Worm (Caenorhabditis elegans) whole organism, early embryonic: ENCODE measurements around the gene C43F9.7.

ENCODE experiments used
- B0310.2 ChIP-seq: sonication (generic microtip); optimal IDR thresholded peaks from 2 replicates; lab custom pipeline; 2016; ENCODE audit warnings: mild to moderate bottlenecking, missing genetic modification characterization, missing compliant biosample characterization
- F13C5.2 ChIP-seq: sonication (generic microtip); optimal IDR thresholded peaks from 2 replicates; lab custom pipeline; 2017; ENCODE audit warnings: mild to moderate bottlenecking, missing genetic modification characterization, inconsistent platforms, missing compliant biosample characterization
- aly-1 ChIP-seq: sonication (generic microtip); optimal IDR thresholded peaks from 2 replicates; lab custom pipeline; 2016; ENCODE audit warnings: missing genetic modification characterization, missing compliant biosample characterization
- ama-1 ChIP-seq: fragments of 150-350 bp; optimal IDR thresholded peaks from 2 replicates; lab custom pipeline; 2014
- ceh-13 ChIP-seq: fragments of 200-800 bp; sonication (Bioruptor generic); optimal IDR thresholded peaks from 2 replicates; lab custom pipeline; 2018; ENCODE audit warnings: mild to moderate bottlenecking, missing genetic modification characterization, missing compliant biosample characterization
- ceh-36 ChIP-seq: sonication (generic microtip); optimal IDR thresholded peaks from 2 replicates; lab custom pipeline; 2016; ENCODE audit warnings: missing genetic modification characterization, inconsistent platforms, missing compliant biosample characterization
- ets-7 ChIP-seq: sonication (generic microtip); optimal IDR thresholded peaks from 2 replicates; lab custom pipeline; 2016; ENCODE audit warnings: missing genotype, missing genetic modification characterization, missing compliant biosample characterization
- flt-1 ChIP-seq: fragments of 200-800 bp; sonication (Bioruptor generic); IDR thresholded peaks from 2 replicates; pipeline ENCODE4 v1.3.6; 2022; ENCODE audit warnings: missing genetic modification characterization, missing compliant biosample characterization
- hmg-4 ChIP-seq: fragments of 200-800 bp; sonication (Bioruptor generic); optimal IDR thresholded peaks from 2 replicates; lab custom pipeline; 2018; ENCODE audit warnings: mild to moderate bottlenecking, missing genetic modification characterization, missing compliant biosample characterization
- hnd-1 ChIP-seq: sonication (generic microtip); optimal IDR thresholded peaks from 2 replicates; lab custom pipeline; 2016; ENCODE audit warnings: missing genetic modification characterization, missing compliant biosample characterization
- scrt-1 ChIP-seq: fragments of 200-800 bp; sonication (Bioruptor generic); IDR thresholded peaks from 2 replicates; pipeline ENCODE4 v1.3.6; 2022; ENCODE audit warnings: missing genetic modification characterization, missing compliant biosample characterization
- sea-1 ChIP-seq: fragments of 200-800 bp; sonication (Bioruptor generic); conservative IDR thresholded peaks from 2 replicates; pipeline ENCODE4 v1.3.6; 2022; ENCODE audit warnings: missing genetic modification characterization, missing compliant biosample characterization
- tra-4 ChIP-seq: sonication (generic microtip); optimal IDR thresholded peaks from 2 replicates; lab custom pipeline; 2017; ENCODE audit warnings: missing genetic modification characterization, missing compliant biosample characterization

- TF ChIP-seq ama-1 (no peak), aly-1 (tag; lab: Kevin White, UChicago) (no peak), B0310.2 (no peak), ceh-13 (GFP tag; lab: Kevin White, UChicago) (no peak), hmg-4 (GFP tag; lab: Kevin White, UChicago) (no peak), ceh-36 (tag; lab: Kevin White, UChicago) (no peak), ets-7 (no peak), scrt-1 (no peak), F13C5.2 (tag; lab: Kevin White, UChicago) (no peak), hnd-1 (tag; lab: Kevin White, UChicago) (no peak), flt-1 (GFP tag; lab: Robert Waterston, UW) (no peak), sea-1 (GFP tag; lab: Robert Waterston, UW) (no peak), tra-4 (no peak)
Measured at ce11 chrIV:10576050-10576449, 17.4 kb downstream of the C43F9.7 start, which contains the start of gene efn-2.
